Worm (Caenorhabditis elegans): Measurements from ENCODE around the gene K07G6.1.

DNA sequence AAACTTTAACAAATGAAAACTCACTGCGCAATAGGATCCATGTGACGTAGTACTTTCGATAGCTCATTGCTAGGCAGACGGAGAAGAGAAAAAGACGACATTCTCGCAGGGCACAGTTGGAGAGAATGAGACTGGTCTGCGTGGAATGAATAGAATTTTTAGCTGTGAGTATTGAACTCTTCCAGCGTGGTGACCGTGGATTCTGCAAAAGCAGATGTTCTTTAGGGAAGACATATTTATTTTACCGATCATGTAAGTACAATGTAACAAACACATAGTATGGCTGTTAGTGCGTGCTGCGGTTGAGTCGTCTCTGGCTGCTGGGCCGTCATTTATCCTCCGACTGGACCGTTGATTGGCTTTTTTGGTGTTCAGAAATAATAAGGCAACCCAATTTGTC, 11.6 kb downstream of the K07G6.1 start, which contains the start of gene F36H5.9:
- TF ChIP-seq zag-1 (tag; optimal IDR thresholded peaks at IDR 0.05) (no peak), ceh-63 (GFP tag; optimal IDR thresholded peaks at IDR 0.05) (no peak), ces-1 (GFP tag; optimal IDR thresholded peaks at IDR 0.05) (no peak), lin-13 (GFP tag; optimal IDR thresholded peaks at IDR 0.05) (no peak), lin-39 (tag; optimal IDR thresholded peaks at IDR 0.05) (no peak), elt-3 (tag; optimal IDR thresholded peaks at IDR 0.05) (no peak), ztf-4 (tag; optimal IDR thresholded peaks at IDR 0.05) (no peak), nhr-84 (tag; optimal IDR thresholded peaks at IDR 0.05) (no peak), ceh-82 (tag; optimal IDR thresholded peaks at IDR 0.05) (no peak), nhr-237 (tag; optimal IDR thresholded peaks at IDR 0.05) (no peak)
